Worm (Caenorhabditis elegans) whole organism, young adult: ENCODE measurements around the gene Y71H2AM.6.
A peak's percentile ranks its signal among the peaks of the same experiment; 100 is the strongest.

ENCODE experiments used
- B0261.1 ChIP-seq: sonication (generic microtip); optimal IDR thresholded peaks from 2 replicates; lab custom pipeline; 2016; ENCODE audit warnings: mild to moderate bottlenecking, missing genetic modification characterization, moderate library complexity, missing compliant biosample characterization
- B0336.3 ChIP-seq: fragments of 200-800 bp; sonication (Bioruptor generic); IDR thresholded peaks from 2 replicates; pipeline ENCODE4 v1.3.6; 2022; ENCODE audit warnings: missing genetic modification characterization, missing compliant biosample characterization
- F22D6.2 ChIP-seq: sonication (generic microtip); optimal IDR thresholded peaks from 2 replicates; lab custom pipeline; 2016; ENCODE audit warnings: mild to moderate bottlenecking, missing genetic modification characterization, missing compliant biosample characterization
- F37B4.10 ChIP-seq: fragments of 200-800 bp; sonication (Bioruptor generic); IDR thresholded peaks from 2 replicates; pipeline ENCODE4 v1.3.6; 2022; ENCODE audit warnings: missing genetic modification characterization, missing compliant biosample characterization
- F55B11.4 ChIP-seq: sonication (generic microtip); optimal IDR thresholded peaks from 2 replicates; lab custom pipeline; 2016; ENCODE audit warnings: missing compliant biosample characterization, missing genetic modification characterization, borderline replicate concordance; ENCODE audit not compliant: insufficient read depth
- T07F8.4 ChIP-seq: sonication (generic microtip); optimal IDR thresholded peaks from 2 replicates; lab custom pipeline; 2016; ENCODE audit warnings: mild to moderate bottlenecking, missing genetic modification characterization, moderate library complexity, missing compliant biosample characterization
- Y53F4B.3 ChIP-seq: fragments of 200-800 bp; sonication (Bioruptor generic); IDR thresholded peaks from 2 replicates; pipeline ENCODE4 v1.3.6; 2022; ENCODE audit warnings: missing genetic modification reagents, missing genetic modification characterization, missing compliant biosample characterization
- Y53G8AR.9 ChIP-seq: fragments of 200-800 bp; sonication (Bioruptor generic); conservative IDR thresholded peaks from 2 replicates; pipeline ENCODE4 v1.3.6; 2022; ENCODE audit warnings: missing genetic modification reagents, missing genetic modification characterization, missing compliant biosample characterization
- Y95B8A.8 ChIP-seq: fragments of 200-800 bp; sonication (Bioruptor generic); IDR thresholded peaks from 2 replicates; pipeline ENCODE4 v1.3.6; 2022; ENCODE audit warnings: missing genetic modification reagents, missing genetic modification characterization, missing compliant biosample characterization
- ama-1 ChIP-seq, 3 experiments: fragments of 150-350 bp in 1 of 3; sonication (generic microtip) in 2 of 3; optimal IDR thresholded peaks; 2 replicates each; lab custom pipeline; 2014 to 2018; ENCODE audit warnings: missing biosample characterization in 2 of 3, missing genetic modification characterization in 2 of 3, missing genetic modification reagents in 2 of 3
- athp-1 ChIP-seq: sonication (generic microtip); optimal IDR thresholded peaks from 2 replicates; lab custom pipeline; 2017; ENCODE audit warnings: mild to moderate bottlenecking, missing genetic modification characterization, missing compliant biosample characterization
- ceh-27 ChIP-seq: fragments of 200-800 bp; sonication (Bioruptor generic); optimal IDR thresholded peaks from 2 replicates; lab custom pipeline; 2018; ENCODE audit warnings: mild to moderate bottlenecking, missing genetic modification characterization, moderate library complexity, missing compliant biosample characterization
- dpff-1 ChIP-seq: sonication (generic microtip); optimal IDR thresholded peaks from 2 replicates; lab custom pipeline; 2017; ENCODE audit warnings: mild to moderate bottlenecking, missing genetic modification characterization, missing compliant biosample characterization
- efl-1 ChIP-seq: fragments of 150-350 bp; optimal IDR thresholded peaks from 2 replicates; lab custom pipeline; 2014; ENCODE audit warnings: missing biosample characterization, missing genetic modification reagents, missing genetic modification characterization
- egl-44 ChIP-seq: fragments of 200-800 bp; sonication (Bioruptor generic); IDR thresholded peaks from 2 replicates; pipeline ENCODE4 v1.3.6; 2022; ENCODE audit warnings: missing genetic modification reagents, missing genetic modification characterization, missing compliant biosample characterization
- egrh-3 ChIP-seq: fragments of 200-800 bp; sonication (Bioruptor generic); IDR thresholded peaks from 2 replicates; pipeline ENCODE4 v1.3.6; 2022; ENCODE audit warnings: missing genetic modification reagents, missing genetic modification characterization, missing compliant biosample characterization
- ets-4 ChIP-seq: fragments of 200-800 bp; sonication (Bioruptor generic); optimal IDR thresholded peaks from 2 replicates; lab custom pipeline; 2018; ENCODE audit warnings: mild to moderate bottlenecking, missing genetic modification characterization, missing compliant biosample characterization
- fkh-3 ChIP-seq: sonication (generic microtip); optimal IDR thresholded peaks from 2 replicates; lab custom pipeline; 2016; ENCODE audit warnings: mild to moderate bottlenecking, missing genetic modification characterization, missing compliant biosample characterization
- him-1 ChIP-seq: sonication (generic microtip); optimal IDR thresholded peaks from 2 replicates; lab custom pipeline; 2016; ENCODE audit warnings: missing genotype, missing genetic modification reagents, missing genetic modification characterization, missing compliant biosample characterization
- hlh-12 ChIP-seq: sonication (generic microtip); optimal IDR thresholded peaks from 2 replicates; lab custom pipeline; 2016; ENCODE audit warnings: missing genetic modification characterization, missing compliant biosample characterization
- hmg-1.2 ChIP-seq: fragments of 200-800 bp; sonication (Bioruptor generic); IDR thresholded peaks from 2 replicates; pipeline ENCODE4 v1.3.6; 2022; ENCODE audit warnings: missing genetic modification reagents, missing genetic modification characterization, missing compliant biosample characterization
- hmg-20 ChIP-seq: fragments of 200-800 bp; sonication (Bioruptor generic); IDR thresholded peaks from 2 replicates; pipeline ENCODE4 v1.3.6; 2022; ENCODE audit warnings: missing genetic modification reagents, missing genetic modification characterization, missing compliant biosample characterization
- hrde-1 ChIP-seq: sonication (generic microtip); optimal IDR thresholded peaks from 2 replicates; lab custom pipeline; 2016; ENCODE audit warnings: missing genetic modification characterization, mild to moderate bottlenecking, missing compliant biosample characterization, moderate library complexity, missing genotype, missing genetic modification reagents, borderline replicate concordance
- let-607 ChIP-seq, 2 experiments: fragments of 200-800 bp in 1 of 2; sonication (Bioruptor generic) in 1 of 2; sonication (generic microtip) in 1 of 2; optimal IDR thresholded peaks; 2 replicates each; lab custom pipeline; 2016 to 2018; ENCODE audit warnings: mild to moderate bottlenecking in 2 of 2, missing compliant biosample characterization in 2 of 2, missing genetic modification characterization in 2 of 2, moderate library complexity in 2 of 2, missing genotype in 1 of 2
- lin-35 ChIP-seq, 3 experiments: fragments of 150-350 bp in 2 of 3; sonication (generic microtip) in 1 of 3; optimal IDR thresholded peaks; 2 replicates each; lab custom pipeline; 2014 to 2018; ENCODE audit warnings: missing biosample characterization in 3 of 3, missing genetic modification characterization in 3 of 3, missing genetic modification reagents in 3 of 3
- lin-40 ChIP-seq: sonication (generic microtip); optimal IDR thresholded peaks from 2 replicates; lab custom pipeline; 2016; ENCODE audit warnings: missing genetic modification characterization, mild to moderate bottlenecking, missing compliant biosample characterization, missing genotype, missing genetic modification reagents
- lin-54 ChIP-seq: fragments of 200-800 bp; sonication (Bioruptor generic); optimal IDR thresholded peaks from 2 replicates; lab custom pipeline; 2018; ENCODE audit warnings: mild to moderate bottlenecking, missing genetic modification characterization, missing compliant biosample characterization
- lsy-27 ChIP-seq: sonication (generic microtip); optimal IDR thresholded peaks from 2 replicates; lab custom pipeline; 2017; ENCODE audit warnings: missing genetic modification characterization, mild to moderate bottlenecking, missing compliant biosample characterization, antibody characterized with exemption, missing genotype, borderline replicate concordance; ENCODE audit not compliant: insufficient read depth
- madf-6 ChIP-seq: fragments of 200-800 bp; sonication (Bioruptor generic); IDR thresholded peaks from 2 replicates; pipeline ENCODE4 v1.3.6; 2022; ENCODE audit warnings: missing genetic modification reagents, missing genetic modification characterization, missing compliant biosample characterization
- mcd-1 ChIP-seq: fragments of 200-800 bp; sonication (Bioruptor generic); IDR thresholded peaks from 2 replicates; pipeline ENCODE4 v1.3.6; 2022; ENCODE audit warnings: missing genetic modification reagents, missing genetic modification characterization, missing compliant biosample characterization
- mes-4 ChIP-seq: sonication (generic microtip); optimal IDR thresholded peaks from 2 replicates; lab custom pipeline; 2016; ENCODE audit warnings: missing genotype, missing genetic modification characterization, missing compliant biosample characterization
- nhr-120 ChIP-seq: fragments of 200-800 bp; sonication (Bioruptor generic); IDR thresholded peaks from 2 replicates; pipeline ENCODE4 v1.3.6; 2022; ENCODE audit warnings: missing genetic modification characterization, missing compliant biosample characterization
- nhr-179 ChIP-seq: sonication (generic microtip); optimal IDR thresholded peaks from 2 replicates; lab custom pipeline; 2016; ENCODE audit warnings: mild to moderate bottlenecking, missing genetic modification characterization, missing compliant biosample characterization
- nhr-80 ChIP-seq: sonication (generic microtip); optimal IDR thresholded peaks from 2 replicates; lab custom pipeline; 2016; ENCODE audit warnings: missing genetic modification characterization, missing compliant biosample characterization
- pha-4 ChIP-seq: fragments of 150-350 bp; sonication (generic microtip); optimal IDR thresholded peaks from 2 replicates; lab custom pipeline; 2014; ENCODE audit warnings: missing biosample characterization, missing genetic modification reagents, missing genetic modification characterization
- rpc-1 ChIP-seq, 2 experiments: fragments of 150-350 bp in 1 of 2; sonication (generic microtip) in 1 of 2; optimal IDR thresholded peaks; 2 replicates each; lab custom pipeline; 2014 to 2018; ENCODE audit warnings: missing biosample characterization in 1 of 2, missing genetic modification characterization in 1 of 2, missing genetic modification reagents in 1 of 2, missing genotype in 1 of 2
- sdz-38 ChIP-seq: sonication (generic microtip); optimal IDR thresholded peaks from 2 replicates; lab custom pipeline; 2016; ENCODE audit warnings: missing genotype, missing genetic modification characterization, missing compliant biosample characterization
- sea-2 ChIP-seq: fragments of 200-800 bp; sonication (Bioruptor generic); IDR thresholded peaks from 2 replicates; pipeline ENCODE4 v1.3.6; 2022; ENCODE audit warnings: missing genetic modification characterization, missing compliant biosample characterization
- snpc-3.4 ChIP-seq: sonication (generic microtip); optimal IDR thresholded peaks from 2 replicates; lab custom pipeline; 2017; ENCODE audit warnings: missing genetic modification characterization, mild to moderate bottlenecking, missing compliant biosample characterization, antibody characterized with exemption, moderate library complexity, missing genotype, missing genetic modification reagents
- sptf-2 ChIP-seq: fragments of 200-800 bp; sonication (Bioruptor generic); optimal IDR thresholded peaks from 2 replicates; lab custom pipeline; 2018; ENCODE audit warnings: mild to moderate bottlenecking, missing genetic modification characterization, missing compliant biosample characterization
- tbx-9 ChIP-seq: sonication (generic microtip); optimal IDR thresholded peaks from 2 replicates; lab custom pipeline; 2016; ENCODE audit warnings: borderline replicate concordance, missing genetic modification characterization, inconsistent platforms, missing compliant biosample characterization
- unc-62 ChIP-seq: fragments of 150-350 bp; optimal IDR thresholded peaks from 2 replicates; lab custom pipeline; 2014; ENCODE audit warnings: missing biosample characterization, missing genetic modification reagents, missing genetic modification characterization
- xnd-1 ChIP-seq: sonication (generic microtip); optimal IDR thresholded peaks from 2 replicates; lab custom pipeline; 2016; ENCODE audit warnings: missing genotype, missing genetic modification reagents, missing genetic modification characterization, missing compliant biosample characterization
- ztf-25 ChIP-seq: fragments of 200-800 bp; sonication (Bioruptor generic); IDR thresholded peaks from 2 replicates; pipeline ENCODE4 v1.3.6; 2022; ENCODE audit warnings: missing genetic modification reagents, missing genetic modification characterization, missing compliant biosample characterization
- ztf-3 ChIP-seq: fragments of 200-800 bp; sonication (Bioruptor generic); optimal IDR thresholded peaks from 2 replicates; lab custom pipeline; 2018; ENCODE audit warnings: mild to moderate bottlenecking, missing genetic modification characterization, missing compliant biosample characterization

The Y71H2AM.6 gene

ce11 chrIII:2801800-2802515 is 21.1 kb downstream of the Y71H2AM.6 start, which contains the start of the genes twk-45 and Y71H2AM.25:
TSS of gene twk-45 (minus strand) at chrIII:2801900.
TSS of gene Y71H2AM.25 (plus strand) at chrIII:2802465.
- TF ChIP-seq snpc-3.4 (tag; lab: Kevin White, UChicago) = no peak
- no peak for TF ChIP-seq unc-62 (GFP tag; lab: Kevin White, UChicago)
- no peak for TF ChIP-seq mcd-1 (GFP tag; lab: Robert Waterston, UW)
- TF ChIP-seq rpc-1 (optimal IDR thresholded peaks at IDR 0.05; lab: Kevin White, UChicago) = no peak
- TF ChIP-seq rpc-1 (tag; optimal IDR thresholded peaks at IDR 0.05; lab: Kevin White, UChicago) = no peak
- no peak for TF ChIP-seq nhr-120 (GFP tag; lab: Robert Waterston, UW)
- TF ChIP-seq, all 124 proteins: peak for 0

ce11 chrIII:2804461-2804860 is 23.6 kb downstream of the Y71H2AM.6 start:
- peak; percentile 50 for TF ChIP-seq nhr-80 (tag; lab: Kevin White, UChicago)
- no peak for TF ChIP-seq lin-40 (tag; lab: Kevin White, UChicago)
- TF ChIP-seq mcd-1 (GFP tag; lab: Robert Waterston, UW) = peak; percentile 65
- TF ChIP-seq nhr-179 (tag; lab: Kevin White, UChicago) = no peak
- no peak for TF ChIP-seq egrh-3 (GFP tag; lab: Robert Waterston, UW)
- no peak for TF ChIP-seq madf-6 (GFP tag; lab: Robert Waterston, UW)
- no peak for TF ChIP-seq tbx-9 (tag; lab: Kevin White, UChicago)
- no peak for TF ChIP-seq F37B4.10 (GFP tag; lab: Robert Waterston, UW)
- TF ChIP-seq lsy-27 = no peak
- TF ChIP-seq lin-54 = peak; percentile 44
- no peak for TF ChIP-seq him-1 (tag; lab: Kevin White, UChicago)
- no peak for TF ChIP-seq mes-4 (tag; lab: Kevin White, UChicago)
- TF ChIP-seq fkh-3 (tag; lab: Kevin White, UChicago) = no peak
- no peak for TF ChIP-seq xnd-1 (tag; lab: Kevin White, UChicago)
- no peak for TF ChIP-seq let-607 (tag; optimal IDR thresholded peaks at IDR 0.05; lab: Kevin White, UChicago)
- no peak for TF ChIP-seq ama-1 (optimal IDR thresholded peaks at IDR 0.05; lab: Kevin White, UChicago)
- TF ChIP-seq ama-1 (GFP tag; optimal IDR thresholded peaks at IDR 0.05; lab: Kevin White, UChicago) = no peak
- TF ChIP-seq athp-1 (tag; lab: Kevin White, UChicago) = no peak
- no peak for TF ChIP-seq T07F8.4 (tag; lab: Kevin White, UChicago)
- no peak for TF ChIP-seq hlh-12 (tag; lab: Kevin White, UChicago)
- no peak for TF ChIP-seq Y53G8AR.9 (GFP tag; lab: Robert Waterston, UW)
- no peak for TF ChIP-seq B0261.1 (tag; lab: Kevin White, UChicago)
- no peak for TF ChIP-seq ztf-25 (GFP tag; lab: Robert Waterston, UW)
- peak; percentile 84 for TF ChIP-seq pha-4 (tag; lab: Kevin White, UChicago)
- no peak for TF ChIP-seq dpff-1
- peak in 1 of 3 experiments; percentile 35 for TF ChIP-seq lin-35 (GFP tag; optimal IDR thresholded peaks at IDR 0.05; lab: Kevin White, UChicago)
- TF ChIP-seq hrde-1 = no peak
- TF ChIP-seq ets-4 (GFP tag; lab: Kevin White, UChicago) = no peak
- TF ChIP-seq ztf-3 = no peak
- no peak for TF ChIP-seq ceh-27
- TF ChIP-seq sdz-38 (tag; lab: Kevin White, UChicago) = no peak
- no peak for TF ChIP-seq F22D6.2 (tag; lab: Kevin White, UChicago)
- TF ChIP-seq sptf-2 (GFP tag; lab: Kevin White, UChicago) = no peak
- peak; percentile 75 for TF ChIP-seq hmg-1.2
- TF ChIP-seq efl-1 (GFP tag; lab: Kevin White, UChicago) = no peak
- TF ChIP-seq hmg-20 (GFP tag; lab: Robert Waterston, UW) = no peak
- TF ChIP-seq egl-44 (GFP tag; lab: Robert Waterston, UW) = no peak
- TF ChIP-seq Y95B8A.8 (GFP tag; lab: Robert Waterston, UW) = no peak
- TF ChIP-seq F55B11.4 (tag; lab: Kevin White, UChicago) = no peak
- no peak for TF ChIP-seq sea-2
- no peak for TF ChIP-seq Y53F4B.3 (GFP tag; lab: Robert Waterston, UW)
- no peak for TF ChIP-seq B0336.3
